Worm (Caenorhabditis elegans) whole organism, late embryonic: Measurements from ENCODE around the gene fbxa-183.

ENCODE experiments used
- ceh-34 ChIP-seq: sonication (generic microtip); optimal IDR thresholded peaks from 2 replicates; lab custom pipeline; 2016; ENCODE audit warnings: mild to moderate bottlenecking, missing genetic modification characterization, missing compliant biosample characterization
- elt-2 ChIP-seq: sonication (generic microtip); optimal IDR thresholded peaks from 2 replicates; lab custom pipeline; 2016; ENCODE audit warnings: missing genetic modification reagents, missing genetic modification characterization, missing compliant biosample characterization
- hlh-13 ChIP-seq: fragments of 200-800 bp; sonication (Bioruptor generic); optimal IDR thresholded peaks from 2 replicates; lab custom pipeline; 2018; ENCODE audit warnings: mild to moderate bottlenecking, missing genetic modification characterization, missing compliant biosample characterization
- odd-2 ChIP-seq: sonication (generic microtip); optimal IDR thresholded peaks from 2 replicates; lab custom pipeline; 2017; ENCODE audit warnings: antibody characterized with exemption, mild to moderate bottlenecking, missing genetic modification characterization, missing compliant biosample characterization
- pag-3 ChIP-seq: sonication (generic microtip); optimal IDR thresholded peaks from 2 replicates; lab custom pipeline; 2016; ENCODE audit warnings: missing compliant biosample characterization, missing genetic modification characterization, borderline replicate concordance
- pat-9 ChIP-seq: fragments of 200-800 bp; sonication (Bioruptor generic); optimal IDR thresholded peaks from 2 replicates; lab custom pipeline; 2018; ENCODE audit warnings: mild to moderate bottlenecking, missing genetic modification characterization, moderate library complexity, missing compliant biosample characterization
- pha-4 ChIP-seq: fragments of 150-350 bp; optimal IDR thresholded peaks from 2 replicates; lab custom pipeline; 2018; ENCODE audit warnings: missing biosample characterization, missing genetic modification reagents, missing genetic modification characterization
- pqm-1 ChIP-seq: sonication (generic microtip); optimal IDR thresholded peaks from 2 replicates; lab custom pipeline; 2016; ENCODE audit warnings: missing genetic modification characterization, missing compliant biosample characterization
- tbx-2 ChIP-seq: sonication (generic microtip); optimal IDR thresholded peaks from 2 replicates; lab custom pipeline; 2016; ENCODE audit warnings: missing genetic modification characterization, missing compliant biosample characterization

- TF ChIP-seq pqm-1 (tag; lab: Kevin White, UChicago) (no peak), hlh-13 (GFP tag; lab: Kevin White, UChicago) (no peak), odd-2 (tag; lab: Kevin White, UChicago) (no peak), pha-4 (no peak), tbx-2 (tag; lab: Kevin White, UChicago) (no peak), pag-3 (no peak), elt-2 (tag; lab: Kevin White, UChicago) (no peak), ceh-34 (tag; lab: Kevin White, UChicago) (no peak), pat-9 (tag; lab: Kevin White, UChicago) (no peak)
These were observed 23.8 kb downstream of the fbxa-183 start, which contains the start of gene C53A3.4 for ce11 chrV:5758780-5759179.
